Fruit fly (Drosophila melanogaster) whole organism, adult: ENCODE results near the gene CG7394.

Experiments used
- CG11617 ChIP-seq: fragments of 200-800 bp; sonication (Bioruptor generic); optimal IDR thresholded peaks from 2 replicates; lab custom pipeline; 2017; ENCODE audit warnings: mild to moderate bottlenecking, missing biosample characterization, missing genetic modification reagents, missing genetic modification characterization
- CG12768 ChIP-seq: fragments of 200-800 bp; sonication (Bioruptor generic); optimal IDR thresholded peaks from 2 replicates; lab custom pipeline; 2017; ENCODE audit warnings: missing biosample characterization, missing genetic modification characterization, mild to moderate bottlenecking, moderate library complexity, missing genetic modification reagents
- CG14711 ChIP-seq: fragments of 200-800 bp; sonication (Bioruptor generic); optimal IDR thresholded peaks from 2 replicates; lab custom pipeline; 2018; ENCODE audit warnings: missing biosample characterization, mild to moderate bottlenecking, missing genetic modification characterization, moderate library complexity
- CG1620 ChIP-seq: fragments of 200-800 bp; sonication (Bioruptor generic); optimal IDR thresholded peaks from 2 replicates; lab custom pipeline; 2016; ENCODE audit warnings: missing biosample characterization, missing genetic modification characterization
- CG33017 ChIP-seq: fragments of 200-800 bp; sonication (Bioruptor generic); optimal IDR thresholded peaks from 2 replicates; lab custom pipeline; 2018; ENCODE audit warnings: missing biosample characterization, mild to moderate bottlenecking, missing genetic modification characterization, moderate library complexity
- CG5204 ChIP-seq: fragments of 200-800 bp; sonication (Bioruptor generic); optimal IDR thresholded peaks from 2 replicates; lab custom pipeline; 2016; ENCODE audit warnings: missing biosample characterization, missing genetic modification characterization
- CG7045 ChIP-seq: fragments of 200-800 bp; sonication (Bioruptor generic); optimal IDR thresholded peaks from 2 replicates; lab custom pipeline; 2017; ENCODE audit warnings: missing biosample characterization, mild to moderate bottlenecking, missing genetic modification characterization
- CG7101 ChIP-seq: fragments of 200-800 bp; sonication (Bioruptor generic); optimal IDR thresholded peaks from 2 replicates; lab custom pipeline; 2018; ENCODE audit warnings: missing biosample characterization, mild to moderate bottlenecking, missing genetic modification characterization, moderate library complexity
- Clk ChIP-seq: fragments of 200-800 bp; sonication (Bioruptor generic); optimal IDR thresholded peaks from 2 replicates; lab custom pipeline; 2017; ENCODE audit warnings: missing biosample characterization, missing genetic modification characterization
- Crg-1 ChIP-seq: fragments of 200-800 bp; sonication (Bioruptor generic); optimal IDR thresholded peaks from 2 replicates; lab custom pipeline; 2016; ENCODE audit warnings: missing biosample characterization, missing genetic modification characterization
- Hr96 ChIP-seq: fragments of 200-800 bp; sonication (Bioruptor generic); optimal IDR thresholded peaks from 2 replicates; lab custom pipeline; 2016; ENCODE audit warnings: missing biosample characterization, missing genetic modification characterization
- Mnt ChIP-seq: fragments of 200-800 bp; sonication (Bioruptor generic); optimal IDR thresholded peaks from 2 replicates; lab custom pipeline; 2016; ENCODE audit warnings: missing biosample characterization, mild to moderate bottlenecking, missing genetic modification characterization
- bab1 ChIP-seq: fragments of 200-800 bp; sonication (Bioruptor generic); optimal IDR thresholded peaks from 3 replicates; lab custom pipeline; 2019; ENCODE audit warnings: missing biosample characterization, mild to moderate bottlenecking, missing genetic modification characterization, moderate library complexity
- cic ChIP-seq: fragments of 200-800 bp; sonication (Bioruptor generic); optimal IDR thresholded peaks from 2 replicates; lab custom pipeline; 2017; ENCODE audit warnings: missing biosample characterization, mild to moderate bottlenecking, missing genetic modification characterization, moderate library complexity
- cnc ChIP-seq, 2 experiments: fragments of >200 bp; optimal IDR thresholded peaks; 2 replicates each; lab custom pipeline; 2017
- kay ChIP-seq: fragments of 200-800 bp; sonication (Bioruptor generic); peaks from one replicate; lab custom pipeline; 2016; ENCODE audit warnings: missing biosample characterization, missing genetic modification characterization, borderline replicate concordance
- ovo ChIP-seq: fragments of 200-800 bp; sonication (Bioruptor generic); optimal IDR thresholded peaks from 2 replicates; lab custom pipeline; 2016; ENCODE audit warnings: missing biosample characterization, missing genetic modification characterization
- pad ChIP-seq: fragments of 200-800 bp; sonication (Bioruptor generic); optimal IDR thresholded peaks from 3 replicates; lab custom pipeline; 2017; ENCODE audit warnings: missing biosample characterization, missing genetic modification characterization, mild to moderate bottlenecking, moderate library complexity, missing genetic modification reagents
- tj ChIP-seq: fragments of 200-800 bp; sonication (Bioruptor generic); optimal IDR thresholded peaks from 3 replicates; lab custom pipeline; 2017; ENCODE audit warnings: missing biosample characterization, mild to moderate bottlenecking, missing genetic modification characterization, moderate library complexity
- toe ChIP-seq: fragments of 200-800 bp; sonication (Bioruptor generic); optimal IDR thresholded peaks from 2 replicates; lab custom pipeline; 2016; ENCODE audit warnings: missing biosample characterization, missing genetic modification characterization

The CG7394 gene

dm6 chr3L:11593778-11594177 lies 32.0 kb downstream of the CG7394 start:
- TF ChIP-seq kay (no peak), CG5204 (GFP tag; lab: Kevin White, UChicago) (no peak), toe (GFP tag; lab: Kevin White, UChicago) (no peak), pad (GFP tag; lab: Kevin White, UChicago) (no peak), ovo (no peak), Hr96 (GFP tag; lab: Kevin White, UChicago) (no peak), CG33017 (tag; lab: Kevin White, UChicago) (peak; percentile 81), CG14711 (tag; lab: Kevin White, UChicago) (peak; percentile 9), Clk (GFP tag; lab: Kevin White, UChicago) (no peak), CG12768 (GFP tag; lab: Kevin White, UChicago) (peak; percentile 62), CG11617 (GFP tag; lab: Kevin White, UChicago) (peak; percentile 22), Mnt (no peak), Crg-1 (GFP tag; lab: Kevin White, UChicago) (no peak), CG1620 (GFP tag; lab: Kevin White, UChicago) (no peak), CG7045 (peak; percentile 66), cnc (optimal IDR thresholded peaks at IDR 0.05; lab: Kevin White, UChicago) (no peak), bab1 (GFP tag; lab: Kevin White, UChicago) (no peak), cic (no peak), CG7101 (peak; percentile 35), tj (no peak)

dm6 chr3L:11596585-11597252 lies 34.9 kb downstream of the CG7394 start, which contains the start of gene CG7368:
Gene CG7368 (plus strand): TSS chr3L:11597202.
- no peak for TF ChIP-seq CG14711 (tag; lab: Kevin White, UChicago)
- TF ChIP-seq Mnt: no peak
- no peak for TF ChIP-seq Clk (GFP tag; lab: Kevin White, UChicago)

dm6 chr3L:11599255-11599654 lies 37.5 kb downstream of the CG7394 start:
- no peak for TF ChIP-seq Clk (GFP tag; lab: Kevin White, UChicago)
- no peak for TF ChIP-seq bab1 (GFP tag; lab: Kevin White, UChicago)
- TF ChIP-seq cnc (optimal IDR thresholded peaks at IDR 0.05; lab: Kevin White, UChicago): no peak
- no peak for TF ChIP-seq toe (GFP tag; lab: Kevin White, UChicago)
- TF ChIP-seq ovo: no peak
- peak; percentile 5 for TF ChIP-seq tj
- no peak for TF ChIP-seq Hr96 (GFP tag; lab: Kevin White, UChicago)
- no peak for TF ChIP-seq cic
- peak; percentile 48 for TF ChIP-seq CG33017 (tag; lab: Kevin White, UChicago)
- no peak for TF ChIP-seq pad (GFP tag; lab: Kevin White, UChicago)
- no peak for TF ChIP-seq CG1620 (GFP tag; lab: Kevin White, UChicago)
- TF ChIP-seq CG5204 (GFP tag; lab: Kevin White, UChicago): peak; percentile 14
- no peak for TF ChIP-seq CG14711 (tag; lab: Kevin White, UChicago)
- no peak for TF ChIP-seq kay
- peak; percentile 33 for TF ChIP-seq CG11617 (GFP tag; lab: Kevin White, UChicago)
- peak; percentile 64 for TF ChIP-seq CG7045
- peak; percentile 0 for TF ChIP-seq CG7101
- no peak for TF ChIP-seq CG12768 (GFP tag; lab: Kevin White, UChicago)

dm6 chr3L:11599965-11600420 lies 38.2 kb downstream of the CG7394 start, which contains the start of the genes CG14137 and CG46394:
Gene CG14137 (minus strand): TSS chr3L:11600065.
Gene CG46394 (plus strand): TSS chr3L:11600370.
- no peak for TF ChIP-seq ovo

- no peak for TF ChIP-seq CG5204 (GFP tag; lab: Kevin White, UChicago)
- TF ChIP-seq kay: no peak
- no peak for TF ChIP-seq CG11617 (GFP tag; lab: Kevin White, UChicago)
- TF ChIP-seq tj: no peak
- TF ChIP-seq Mnt: peak; percentile 6
- TF ChIP-seq CG7101: no peak
These were observed 39.3 kb downstream of the CG7394 start for dm6 chr3L:11601133-11601532.

dm6 chr3L:11602040-11602439 lies 40.2 kb downstream of the CG7394 start:
- TF ChIP-seq Hr96 (GFP tag; lab: Kevin White, UChicago): no peak
- no peak for TF ChIP-seq Crg-1 (GFP tag; lab: Kevin White, UChicago)
- no peak for TF ChIP-seq pad (GFP tag; lab: Kevin White, UChicago)
- no peak for TF ChIP-seq CG14711 (tag; lab: Kevin White, UChicago)
- no peak for TF ChIP-seq CG11617 (GFP tag; lab: Kevin White, UChicago)
- TF ChIP-seq CG7045: no peak
- no peak for TF ChIP-seq Mnt
- TF ChIP-seq cic: no peak
- TF ChIP-seq cnc (optimal IDR thresholded peaks at IDR 0.05; lab: Kevin White, UChicago): no peak
- no peak for TF ChIP-seq CG7101
- TF ChIP-seq Clk (GFP tag; lab: Kevin White, UChicago): no peak
- TF ChIP-seq CG33017 (tag; lab: Kevin White, UChicago): no peak
- TF ChIP-seq CG12768 (GFP tag; lab: Kevin White, UChicago): no peak
- TF ChIP-seq CG1620 (GFP tag; lab: Kevin White, UChicago): no peak
- TF ChIP-seq bab1 (GFP tag; lab: Kevin White, UChicago): no peak
- no peak for TF ChIP-seq kay

dm6 chr3L:11604227-11604626 lies 42.4 kb downstream of the CG7394 start:
- no peak for TF ChIP-seq cnc (optimal IDR thresholded peaks at IDR 0.05; lab: Kevin White, UChicago)
- TF ChIP-seq CG5204 (GFP tag; lab: Kevin White, UChicago): no peak
- no peak for TF ChIP-seq CG33017 (tag; lab: Kevin White, UChicago)
- no peak for TF ChIP-seq ovo
- TF ChIP-seq cic: no peak
- TF ChIP-seq toe (GFP tag; lab: Kevin White, UChicago): no peak
- TF ChIP-seq Crg-1 (GFP tag; lab: Kevin White, UChicago): no peak
- TF ChIP-seq bab1 (GFP tag; lab: Kevin White, UChicago): no peak
- no peak for TF ChIP-seq CG7101
